Worm (Caenorhabditis elegans) whole organism, L4 larva: ENCODE results near the gene C01G12.13.

Experiments
- aha-1 ChIP-seq: fragments of 150-350 bp; peaks from one replicate; lab custom pipeline; 2014; ENCODE audit warnings: missing biosample characterization, missing genetic modification characterization
- nhr-111 ChIP-seq: fragments of 200-800 bp; sonication (Bioruptor generic); optimal IDR thresholded peaks from 2 replicates; lab custom pipeline; 2018; ENCODE audit warnings: mild to moderate bottlenecking, missing genetic modification characterization, missing compliant biosample characterization
- nhr-6 ChIP-seq: fragments of 150-350 bp; optimal IDR thresholded peaks from 2 replicates; lab custom pipeline; 2014; ENCODE audit warnings: missing biosample characterization, missing genetic modification characterization
- zag-1 ChIP-seq: fragments of 150-350 bp; optimal IDR thresholded peaks from 2 replicates; lab custom pipeline; 2014; ENCODE audit warnings: missing biosample characterization, missing genetic modification characterization

- TF ChIP-seq zag-1 (tag; lab: Kevin White, UChicago) (no peak), nhr-111 (GFP tag; lab: Kevin White, UChicago) (no peak), nhr-6 (tag; lab: Kevin White, UChicago) (no peak), aha-1 (tag; lab: Kevin White, UChicago) (no peak)
Measured at ce11 chrII:14591699-14592098, 15.2 kb downstream of the C01G12.13 start, which contains the start of gene C01G12.7.
